Fruit fly (Drosophila melanogaster): ENCODE data around the gene CG18731.

The CG18731 gene

DNA sequence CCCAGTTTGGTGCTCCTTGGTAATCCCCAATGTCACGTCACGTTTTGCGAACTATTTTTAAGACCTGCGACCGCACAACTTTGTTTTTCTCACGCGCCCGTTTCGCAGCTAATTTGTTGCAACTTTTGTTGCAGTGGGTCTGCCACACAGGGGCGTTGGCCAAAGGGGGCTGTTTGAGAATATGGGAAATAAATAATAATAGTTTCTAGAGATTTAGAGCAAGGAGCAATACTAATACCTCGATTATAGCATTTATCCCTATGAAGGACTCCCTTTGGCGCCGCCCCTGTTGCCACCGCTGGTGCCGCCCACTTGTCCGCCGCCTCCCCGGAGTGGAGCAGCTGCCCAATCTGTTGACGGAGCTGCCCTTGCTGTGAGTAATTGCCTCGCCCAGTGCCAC is 30.4 kb downstream of the CG18731 start (continued):
- TF ChIP-seq lola (GFP tag; optimal IDR thresholded peaks at IDR 0.05) (no peak), lilli (GFP tag; optimal IDR thresholded peaks at IDR 0.05) (no peak), Atf3 (GFP tag; optimal IDR thresholded peaks at IDR 0.05) (no peak), CG31441 (GFP tag; IDR thresholded peaks at IDR 0.05) (no peak), Nf-YC (tag; optimal IDR thresholded peaks at IDR 0.05) (no peak), nom (GFP tag; optimal IDR thresholded peaks at IDR 0.05) (no peak), Drgx (GFP tag; IDR thresholded peaks at IDR 0.05) (peak; percentile 87), CG10267 (tag; optimal IDR thresholded peaks at IDR 0.05) (no peak), CG18764 (GFP tag; optimal IDR thresholded peaks at IDR 0.05) (no peak), CG34422 (GFP tag; IDR thresholded peaks at IDR 0.05) (0 out of 3 replicates have a peak, but pooled peaks have one; percentile 29), pros (GFP tag; optimal IDR thresholded peaks at IDR 0.05) (no peak), CG5953 (GFP tag; IDR thresholded peaks at IDR 0.05) (0 out of 2 replicates have a peak, but pooled peaks have one; percentile 9), tin (GFP tag; optimal IDR thresholded peaks at IDR 0.05) (peak; percentile 23), CG7357 (GFP tag; IDR thresholded peaks at IDR 0.05) (0 out of 3 replicates have a peak, but pooled peaks have one; percentile 26), Rx (GFP tag; IDR thresholded peaks at IDR 0.05) (peak; percentile 56; the same call in 1 of the 2 replicates), disco-r (GFP tag; optimal IDR thresholded peaks at IDR 0.05) (no peak), BEAF-32 (GFP tag; optimal IDR thresholded peaks at IDR 0.05) (no peak), Dad (GFP tag; optimal IDR thresholded peaks at IDR 0.05) (no peak), tio (GFP tag; optimal IDR thresholded peaks at IDR 0.05) (no peak), Taf1 (GFP tag; IDR thresholded peaks at IDR 0.05) (no peak), croc (GFP tag; conservative IDR thresholded peaks at IDR 0.05) (no peak; the same call in 2 of the 3 replicates), CG12659 (GFP tag; optimal IDR thresholded peaks at IDR 0.05) (peak; percentile 1)

DNA sequence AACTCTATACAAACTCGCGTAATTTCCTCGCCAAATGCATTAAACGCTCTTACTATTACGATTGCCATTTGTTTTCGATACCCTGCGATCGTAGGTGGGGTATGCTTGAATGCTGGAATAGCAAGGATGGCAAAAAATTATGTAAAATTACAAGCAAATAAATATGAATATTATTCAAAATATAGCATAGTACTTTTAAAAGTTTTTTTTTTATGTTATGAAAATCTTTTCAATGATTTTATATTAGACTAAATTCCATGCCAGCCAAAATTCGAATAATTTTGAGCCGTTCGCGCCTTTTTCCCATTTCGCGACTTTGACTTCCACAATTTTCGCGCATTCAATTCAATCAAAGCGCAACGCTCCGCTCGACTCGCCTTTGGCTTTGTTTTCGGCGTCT is 31.3 kb downstream of the CG18731 start:
- no peak for TF ChIP-seq grn (GFP tag; optimal IDR thresholded peaks at IDR 0.05)
- no peak for TF ChIP-seq E2f1 (GFP tag; IDR thresholded peaks at IDR 0.05)
- TF ChIP-seq Drgx (GFP tag; IDR thresholded peaks at IDR 0.05) = peak; percentile 13; the same call in 1 of the 2 replicates
- no peak for TF ChIP-seq tx (GFP tag; optimal IDR thresholded peaks at IDR 0.05)

DNA sequence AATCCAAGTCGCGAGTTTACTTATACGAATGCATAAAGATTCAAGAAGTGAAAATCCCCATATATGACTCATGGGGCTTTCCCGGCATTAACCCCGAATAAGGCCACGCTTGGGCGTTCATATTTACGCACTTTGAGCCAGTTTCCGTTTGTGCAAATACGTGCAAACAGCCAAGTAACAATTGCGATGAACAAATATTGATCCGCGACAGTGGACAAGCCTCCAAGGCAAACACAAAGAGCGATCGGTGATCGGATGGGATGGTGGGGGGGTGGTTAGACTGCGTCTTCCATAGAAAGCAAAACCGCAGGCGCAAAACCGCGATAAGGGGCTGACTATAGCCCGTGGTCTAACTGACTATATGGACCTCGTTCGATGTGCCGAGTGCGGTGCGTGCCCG is 32.4 kb downstream of the CG18731 start:
- TF ChIP-seq CG6813 (GFP tag; optimal IDR thresholded peaks at IDR 0.05) (peak; percentile 19), Trl (optimal IDR thresholded peaks at IDR 0.05) (no peak), Trl (GFP tag; optimal IDR thresholded peaks at IDR 0.05) (peak; percentile 12), CG13287 (GFP tag; IDR thresholded peaks at IDR 0.05; ENCODE audit: partially characterized antibody) (no peak), CG17361 (GFP tag; IDR thresholded peaks at IDR 0.05) (no peak), Poxn (GFP tag; IDR thresholded peaks at IDR 0.05) (no peak), CG17802 (tag; optimal IDR thresholded peaks at IDR 0.05) (peak; percentile 0), CG10959 (GFP tag; IDR thresholded peaks at IDR 0.05) (no peak), CG15011 (GFP tag; optimal IDR thresholded peaks at IDR 0.05) (no peak), salm (tag; optimal IDR thresholded peaks at IDR 0.05) (no peak), otp (GFP tag; IDR thresholded peaks at IDR 0.05) (0 out of 3 replicates have a peak, but pooled peaks have one; percentile 19), Lpt (GFP tag; optimal IDR thresholded peaks at IDR 0.05) (no peak), Ravus (GFP tag; IDR thresholded peaks at IDR 0.05) (no peak), tna (GFP tag; IDR thresholded peaks at IDR 0.05; ENCODE audit: partially characterized antibody) (no peak), CG9876 (GFP tag; optimal IDR thresholded peaks at IDR 0.05) (no peak), CG17186 (GFP tag; optimal IDR thresholded peaks at IDR 0.05) (no peak), CG17328 (GFP tag; IDR thresholded peaks at IDR 0.05) (0 out of 2 replicates have a peak, but pooled peaks have one; percentile 32), Lhr (GFP tag; optimal IDR thresholded peaks at IDR 0.05) (no peak), br (optimal IDR thresholded peaks at IDR 0.05) (no peak), ab (GFP tag; optimal IDR thresholded peaks at IDR 0.05) (no peak), D19A (tag; optimal IDR thresholded peaks at IDR 0.05) (no peak), Spps (tag; optimal IDR thresholded peaks at IDR 0.05) (no peak), CG17829 (tag; optimal IDR thresholded peaks at IDR 0.05) (no peak), CG3065 (GFP tag; optimal IDR thresholded peaks at IDR 0.05) (no peak), Sox102F (GFP tag; optimal IDR thresholded peaks at IDR 0.05) (peak; percentile 37), CG12236 (GFP tag; optimal IDR thresholded peaks at IDR 0.05) (no peak)

Measured in whole organism, embryonic.